Fruit fly (Drosophila melanogaster): ENCODE measurements around the gene dj.
A peak's percentile ranks its signal among the peaks of the same experiment; 100 is the strongest.

DNA sequence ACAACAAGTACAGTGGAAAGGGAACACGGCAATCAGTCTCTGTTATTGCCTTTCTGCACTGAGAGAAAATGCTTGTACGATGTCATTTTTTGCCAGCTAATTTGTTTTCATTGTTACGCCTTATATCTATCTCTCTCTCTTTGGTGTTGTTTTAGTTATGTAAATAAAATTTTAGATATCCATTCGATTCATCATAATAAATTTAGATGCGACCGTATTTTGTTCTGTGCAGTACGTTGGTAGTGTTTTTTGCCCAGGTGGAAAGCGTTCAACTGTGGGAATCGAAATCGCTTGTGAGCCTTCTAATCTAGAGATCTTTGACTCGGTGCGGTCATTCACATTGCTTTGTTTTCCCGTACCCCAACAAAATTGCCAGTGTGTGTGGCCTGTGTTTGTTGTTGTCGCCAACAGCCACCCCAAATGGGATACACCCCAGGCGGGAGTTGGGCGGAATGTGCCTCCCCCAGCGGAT, 16.6 kb downstream of the dj start:
- TF ChIP-seq psq (optimal IDR thresholded peaks at IDR 0.05) (no peak), h (optimal IDR thresholded peaks at IDR 0.05) (no peak), Myc (optimal IDR thresholded peaks at IDR 0.05) (no peak), Sin3A (optimal IDR thresholded peaks at IDR 0.05) (no peak), ttk (optimal IDR thresholded peaks at IDR 0.05) (peak; percentile 55), insv (optimal IDR thresholded peaks at IDR 0.05) (no peak)
